Worm (Caenorhabditis elegans): ENCODE measurements around the gene sup-12.

- TF ChIP-seq madf-5 (GFP tag; IDR thresholded peaks at IDR 0.05), result no peak
- no peak for TF ChIP-seq egl-27 (tag; optimal IDR thresholded peaks at IDR 0.05)
- TF ChIP-seq daf-19 (GFP tag; conservative IDR thresholded peaks at IDR 0.05), result no peak
- no peak for TF ChIP-seq mdl-1 (tag; optimal IDR thresholded peaks at IDR 0.05)
- TF ChIP-seq mxl-3 (GFP tag; optimal IDR thresholded peaks at IDR 0.05), result no peak
- no peak for TF ChIP-seq pqm-1 (tag; optimal IDR thresholded peaks at IDR 0.05)
- no peak for TF ChIP-seq zip-11 (GFP tag; IDR thresholded peaks at IDR 0.05)
- TF ChIP-seq tag-97 (GFP tag; IDR thresholded peaks at IDR 0.05), result no peak
Observed at ce11 chrX:3920747-3921146, 16.4 kb downstream of the sup-12 start.
